Fruit fly (Drosophila melanogaster) whole organism, embryonic: ENCODE results near the gene CG44362.
A peak's percentile ranks its signal among the peaks of the same experiment; 100 is the strongest.

Experiments used
- Abd-B ChIP-seq: fragments of 200-800 bp; sonication (Bioruptor generic); optimal IDR thresholded peaks from 2 replicates; lab custom pipeline; 2018; ENCODE audit warnings: missing biosample characterization, mild to moderate bottlenecking, missing genetic modification characterization, moderate library complexity
- CG10267 ChIP-seq: fragments of 200-800 bp; sonication (Bioruptor generic); optimal IDR thresholded peaks from 2 replicates; lab custom pipeline; 2018; ENCODE audit warnings: missing biosample characterization, mild to moderate bottlenecking, missing genetic modification characterization, moderate library complexity
- CG10543 ChIP-seq: fragments of 200-800 bp; sonication (Bioruptor generic); optimal IDR thresholded peaks from 3 replicates; lab custom pipeline; 2017; ENCODE audit warnings: missing biosample characterization, mild to moderate bottlenecking, missing genetic modification characterization, moderate library complexity
- CG12769 ChIP-seq: fragments of 200-800 bp; sonication (Bioruptor generic); optimal IDR thresholded peaks from 2 replicates; lab custom pipeline; 2019; ENCODE audit warnings: missing biosample characterization, mild to moderate bottlenecking, missing genetic modification characterization, moderate library complexity
- CG15479 ChIP-seq: fragments of 200-800 bp; sonication (Bioruptor generic); optimal IDR thresholded peaks from 3 replicates; lab custom pipeline; 2019; ENCODE audit warnings: missing biosample characterization, mild to moderate bottlenecking, missing genetic modification characterization, moderate library complexity
- CG17328 ChIP-seq: fragments of 200-800 bp; sonication (Bioruptor generic); IDR thresholded peaks from 2 replicates; pipeline ENCODE4 v1.3.6; 2022; ENCODE audit warnings: missing biosample characterization, missing genetic modification characterization
- CG17802 ChIP-seq: fragments of 200-800 bp; sonication (Bioruptor generic); optimal IDR thresholded peaks from 2 replicates; lab custom pipeline; 2018; ENCODE audit warnings: missing biosample characterization, mild to moderate bottlenecking, missing genetic modification characterization, moderate library complexity
- CG17829 ChIP-seq: fragments of 200-800 bp; optimal IDR thresholded peaks from 2 replicates; lab custom pipeline; 2019; ENCODE audit warnings: missing biosample characterization, mild to moderate bottlenecking, missing genetic modification characterization, moderate library complexity
- CG30403 ChIP-seq: fragments of 200-800 bp; sonication (Bioruptor generic); optimal IDR thresholded peaks from 3 replicates; lab custom pipeline; 2016; ENCODE audit warnings: missing biosample characterization, missing genetic modification characterization
- CG3065 ChIP-seq: fragments of 200-800 bp; sonication (Bioruptor generic); optimal IDR thresholded peaks from 2 replicates; lab custom pipeline; 2016; ENCODE audit warnings: missing biosample characterization, missing genetic modification characterization
- CG31365 ChIP-seq: fragments of 200-800 bp; sonication (Bioruptor generic); optimal IDR thresholded peaks from 2 replicates; lab custom pipeline; 2018; ENCODE audit warnings: missing biosample characterization, mild to moderate bottlenecking, missing genetic modification characterization
- CG34376 ChIP-seq: fragments of 200-800 bp; sonication (Bioruptor generic); optimal IDR thresholded peaks from 2 replicates; lab custom pipeline; 2018; ENCODE audit warnings: missing biosample characterization, mild to moderate bottlenecking, missing genetic modification characterization
- CG3847 ChIP-seq: fragments of 200-800 bp; sonication (Bioruptor generic); IDR thresholded peaks from 2 replicates; pipeline ENCODE4 v1.3.6; 2022; ENCODE audit warnings: missing biosample characterization, missing genetic modification characterization
- CG3995 ChIP-seq: fragments of 200-800 bp; sonication (Bioruptor generic); optimal IDR thresholded peaks from 3 replicates; lab custom pipeline; 2016; ENCODE audit warnings: missing biosample characterization, missing genetic modification characterization
- CG4282 ChIP-seq: fragments of 200-800 bp; sonication (Bioruptor generic); optimal IDR thresholded peaks from 2 replicates; lab custom pipeline; 2016; ENCODE audit warnings: missing biosample characterization, missing genetic modification characterization
- CG43689 ChIP-seq: fragments of 200-800 bp; sonication (Bioruptor generic); IDR thresholded peaks from 2 replicates; pipeline ENCODE4 v1.3.6; 2022; ENCODE audit warnings: missing biosample characterization, missing genetic modification characterization
- CG4707 ChIP-seq: fragments of 200-800 bp; sonication (Bioruptor generic); optimal IDR thresholded peaks from 2 replicates; lab custom pipeline; 2018; ENCODE audit warnings: missing biosample characterization, mild to moderate bottlenecking, missing genetic modification characterization, moderate library complexity
- CG5953 ChIP-seq: fragments of 200-800 bp; sonication (Bioruptor generic); IDR thresholded peaks from 2 replicates; pipeline ENCODE4 v1.3.6; 2022; ENCODE audit warnings: missing biosample characterization, missing genetic modification characterization
- CG8089 ChIP-seq: fragments of 200-800 bp; sonication (Bioruptor generic); optimal IDR thresholded peaks from 3 replicates; lab custom pipeline; 2016; ENCODE audit warnings: missing biosample characterization, missing genetic modification characterization
- CG9215 ChIP-seq: fragments of 200-800 bp; sonication (Bioruptor generic); IDR thresholded peaks from 2 replicates; pipeline ENCODE4 v1.3.6; 2022; ENCODE audit warnings: missing biosample characterization, missing genetic modification characterization
- CG9932 ChIP-seq: fragments of 200-800 bp; sonication (Bioruptor generic); IDR thresholded peaks from 2 replicates; pipeline ENCODE4 v1.3.6; 2022; ENCODE audit warnings: missing biosample characterization, missing genetic modification characterization
- Ets97D ChIP-seq: fragments of 200-800 bp; sonication (Bioruptor generic); optimal IDR thresholded peaks from 3 replicates; lab custom pipeline; 2016; ENCODE audit warnings: missing biosample characterization, missing genetic modification characterization
- MESR4 ChIP-seq: fragments of 200-800 bp; sonication (Bioruptor generic); optimal IDR thresholded peaks from 2 replicates; lab custom pipeline; 2018; ENCODE audit warnings: missing biosample characterization, mild to moderate bottlenecking, missing genetic modification characterization, moderate library complexity
- NK7.1 ChIP-seq: fragments of 200-800 bp; sonication (Bioruptor generic); optimal IDR thresholded peaks from 3 replicates; lab custom pipeline; 2016; ENCODE audit warnings: missing biosample characterization, missing genetic modification characterization
- Nf-YA ChIP-seq: fragments of 200-800 bp; sonication (Bioruptor generic); IDR thresholded peaks from 2 replicates; pipeline ENCODE4 v1.3.6; 2022; ENCODE audit warnings: missing biosample characterization, missing genetic modification characterization
- TFAM ChIP-seq: fragments of 200-800 bp; sonication (Bioruptor generic); optimal IDR thresholded peaks from 2 replicates; lab custom pipeline; 2017; ENCODE audit warnings: missing biosample characterization, missing genetic modification characterization, inconsistent platforms
- Usf ChIP-seq: fragments of 200-800 bp; sonication (Bioruptor generic); optimal IDR thresholded peaks from 2 replicates; lab custom pipeline; 2017; ENCODE audit warnings: missing genotype, missing biosample characterization, missing genetic modification characterization
- Vsx1 ChIP-seq: fragments of 200-800 bp; sonication (Bioruptor generic); optimal IDR thresholded peaks from 2 replicates; lab custom pipeline; 2017; ENCODE audit warnings: missing biosample characterization, mild to moderate bottlenecking, missing genetic modification characterization, missing genetic modification reagents
- abd-A ChIP-seq: fragments of 200-800 bp; sonication (Bioruptor generic); optimal IDR thresholded peaks from 3 replicates; lab custom pipeline; 2019; ENCODE audit warnings: missing biosample characterization, mild to moderate bottlenecking, missing genetic modification characterization, moderate library complexity
- amos ChIP-seq: fragments of 200-800 bp; sonication (Bioruptor generic); IDR thresholded peaks from 2 replicates; pipeline ENCODE4 v1.3.6; 2022; ENCODE audit warnings: missing biosample characterization, missing genetic modification characterization; ENCODE audit not compliant: partially characterized antibody
- ap ChIP-seq: fragments of 200-800 bp; sonication (Bioruptor generic); IDR thresholded peaks from 2 replicates; pipeline ENCODE4 v1.3.6; 2022; ENCODE audit warnings: missing biosample characterization, missing genetic modification characterization
- btn ChIP-seq: fragments of 200-800 bp; sonication (Bioruptor generic); optimal IDR thresholded peaks from 2 replicates; lab custom pipeline; 2016; ENCODE audit warnings: missing biosample characterization, missing genetic modification characterization
- chn ChIP-seq: fragments of 200-800 bp; sonication (Bioruptor generic); optimal IDR thresholded peaks from 2 replicates; lab custom pipeline; 2016; ENCODE audit warnings: missing biosample characterization, missing genetic modification characterization
- exex ChIP-seq: fragments of 200-800 bp; sonication (Bioruptor generic); optimal IDR thresholded peaks from 4 replicates; lab custom pipeline; 2018; ENCODE audit warnings: missing biosample characterization, mild to moderate bottlenecking, missing genetic modification characterization, moderate library complexity
- ftz-f1 ChIP-seq: fragments of 200-800 bp; sonication (Bioruptor generic); optimal IDR thresholded peaks from 2 replicates; lab custom pipeline; 2016; ENCODE audit warnings: missing biosample characterization, missing genetic modification characterization
- gce ChIP-seq: fragments of 200-800 bp; sonication (Bioruptor generic); IDR thresholded peaks from 3 replicates; pipeline ENCODE4 v1.3.6; 2022; ENCODE audit warnings: missing biosample characterization, missing genetic modification characterization
- grn ChIP-seq: fragments of 200-800 bp; sonication (Bioruptor generic); optimal IDR thresholded peaks from 3 replicates; lab custom pipeline; 2017; ENCODE audit warnings: missing biosample characterization, missing genetic modification characterization
- ham ChIP-seq: fragments of 200-800 bp; sonication (Bioruptor generic); IDR thresholded peaks from 2 replicates; pipeline ENCODE4 v1.3.6; 2022; ENCODE audit warnings: missing biosample characterization, missing genetic modification characterization
- ind ChIP-seq: fragments of 200-800 bp; sonication (Bioruptor generic); optimal IDR thresholded peaks from 3 replicates; lab custom pipeline; 2016; ENCODE audit warnings: missing biosample characterization, missing genetic modification characterization
- nmo ChIP-seq: fragments of 200-800 bp; sonication (Bioruptor generic); optimal IDR thresholded peaks from 2 replicates; lab custom pipeline; 2018; ENCODE audit warnings: missing biosample characterization, mild to moderate bottlenecking, missing genetic modification characterization, moderate library complexity
- pan ChIP-seq, 4 experiments: fragments of >200 bp in 3 of 4; fragments of 200-800 bp in 1 of 4; sonication (Bioruptor generic) in 1 of 4; optimal IDR thresholded peaks in 3 of 4; IDR thresholded peaks in 1 of 4; 2 replicates each; pipeline versions ENCODE4 v1.3.6 to Lab custom; 2017 to 2022; ENCODE audit warnings: missing biosample characterization in 2 of 4, missing genetic modification characterization in 2 of 4, mixed read lengths in 1 of 4
- rib ChIP-seq: fragments of 200-800 bp; sonication (Bioruptor generic); IDR thresholded peaks from 2 replicates; pipeline ENCODE4 v1.3.6; 2022; ENCODE audit warnings: missing biosample characterization, missing genetic modification characterization
- salm ChIP-seq: fragments of 200-800 bp; sonication (Bioruptor generic); optimal IDR thresholded peaks from 2 replicates; lab custom pipeline; 2018; ENCODE audit warnings: missing biosample characterization, mild to moderate bottlenecking, missing genetic modification characterization
- sc ChIP-seq, 3 experiments: fragments of >200 bp in 2 of 3; fragments of 200-800 bp in 1 of 3; sonication (Bioruptor generic) in 1 of 3; optimal IDR thresholded peaks; 2 replicates in 2 of 3; 3 replicates in 1 of 3; lab custom pipeline; 2017; ENCODE audit warnings: mild to moderate bottlenecking in 1 of 3, missing biosample characterization in 1 of 3, missing genetic modification characterization in 1 of 3, missing genetic modification reagents in 1 of 3
- scrt ChIP-seq: fragments of 200-800 bp; sonication (Bioruptor generic); optimal IDR thresholded peaks from 2 replicates; lab custom pipeline; 2018; ENCODE audit warnings: missing biosample characterization, mild to moderate bottlenecking, missing genetic modification characterization, moderate library complexity
- sima ChIP-seq: fragments of 200-800 bp; sonication (Bioruptor generic); optimal IDR thresholded peaks from 2 replicates; lab custom pipeline; 2016; ENCODE audit warnings: missing biosample characterization, missing genetic modification characterization
- sqz ChIP-seq: fragments of 200-800 bp; sonication (Bioruptor generic); optimal IDR thresholded peaks from 3 replicates; lab custom pipeline; 2018; ENCODE audit warnings: missing biosample characterization, mild to moderate bottlenecking, missing genetic modification characterization
- tio ChIP-seq: fragments of 200-800 bp; sonication (Bioruptor generic); optimal IDR thresholded peaks from 2 replicates; lab custom pipeline; 2017; ENCODE audit warnings: missing biosample characterization, missing genetic modification characterization, inconsistent platforms
- tna ChIP-seq: fragments of 200-800 bp; sonication (Bioruptor generic); IDR thresholded peaks from 2 replicates; pipeline ENCODE4 v1.3.6; 2022; ENCODE audit warnings: missing biosample characterization, missing genetic modification characterization; ENCODE audit not compliant: partially characterized antibody

CG44362 gene

dm6 chr3L:11388964-11389625, 8.2 kb upstream of the CG44362 start (continued):
- TF ChIP-seq grn (GFP tag; lab: Kevin White, UChicago), result no peak
- TF ChIP-seq CG31365 (tag; lab: Kevin White, UChicago), result no peak
- TF ChIP-seq tna (GFP tag; lab: Robert Waterston, UW), result no peak
- TF ChIP-seq CG17328, result no peak; the same call in 1 of the 2 replicates
- no peak for TF ChIP-seq abd-A (tag; lab: Kevin White, UChicago)
- no peak for TF ChIP-seq CG34376
- no peak for TF ChIP-seq CG8089
- peak; percentile 50 for TF ChIP-seq CG17829
- TF ChIP-seq chn, result no peak
- TF ChIP-seq NK7.1, result no peak
- TF ChIP-seq CG9215 (GFP tag; lab: Robert Waterston, UW), result peak; percentile 30; the same call in 1 of the 2 replicates
- TF ChIP-seq Ets97D (GFP tag; lab: Kevin White, UChicago), result no peak
- peak; percentile 34 for TF ChIP-seq tio (GFP tag; lab: Kevin White, UChicago)
- no peak for TF ChIP-seq sc (optimal IDR thresholded peaks at IDR 0.05; lab: Kevin White, UChicago)
- peak; percentile 19 for TF ChIP-seq sc (GFP tag; optimal IDR thresholded peaks at IDR 0.05; lab: Kevin White, UChicago)
- TF ChIP-seq scrt (GFP tag; lab: Kevin White, UChicago), result no peak
- TF ChIP-seq amos (GFP tag; lab: Robert Waterston, UW), result no peak
- TF ChIP-seq ftz-f1, result no peak
- no peak for TF ChIP-seq btn (GFP tag; lab: Kevin White, UChicago)
- peak; percentile 3 for TF ChIP-seq ind (GFP tag; lab: Kevin White, UChicago)
- TF ChIP-seq CG43689 (GFP tag; lab: Robert Waterston, UW), result no peak
- TF ChIP-seq sima (GFP tag; lab: Kevin White, UChicago), result no peak
- TF ChIP-seq Nf-YA (GFP tag; lab: Robert Waterston, UW), result no peak
- TF ChIP-seq CG3847, result peak; percentile 31; the same call in 1 of the 2 replicates
- no peak for TF ChIP-seq CG4282 (GFP tag; lab: Kevin White, UChicago)
- TF ChIP-seq salm (tag; lab: Kevin White, UChicago), result peak; percentile 0
- TF ChIP-seq CG30403 (GFP tag; lab: Kevin White, UChicago), result peak; percentile 37
- TF ChIP-seq Usf (GFP tag; lab: Kevin White, UChicago), result no peak
- TF ChIP-seq Abd-B (GFP tag; lab: Kevin White, UChicago), result peak; percentile 17
- TF ChIP-seq CG3065 (GFP tag; lab: Kevin White, UChicago), result no peak
- peak; percentile 67 for TF ChIP-seq nmo (GFP tag; lab: Kevin White, UChicago)
- peak; percentile 33 for TF ChIP-seq CG10267 (tag; lab: Kevin White, UChicago)
- TF ChIP-seq CG12769 (tag; lab: Kevin White, UChicago), result no peak
- TF ChIP-seq CG10543 (GFP tag; lab: Kevin White, UChicago), result no peak
- no peak for TF ChIP-seq CG4707
- no peak for TF ChIP-seq CG15479 (GFP tag; lab: Kevin White, UChicago)
- TF ChIP-seq sqz (GFP tag; lab: Kevin White, UChicago), result no peak
- TF ChIP-seq ham (GFP tag; lab: Robert Waterston, UW), result no peak
- no peak for TF ChIP-seq TFAM
- no peak for TF ChIP-seq rib (GFP tag; lab: Robert Waterston, UW)
- no peak for TF ChIP-seq pan (optimal IDR thresholded peaks at IDR 0.05; lab: Kevin White, UChicago)
- TF ChIP-seq pan (GFP tag; optimal IDR thresholded peaks at IDR 0.05 in 1 of 2, IDR thresholded peaks at IDR 0.05 in 1 of 2), result peak in 1 of 2 experiments; percentile 46
- no peak for TF ChIP-seq ap (GFP tag; lab: Robert Waterston, UW)
- no peak for TF ChIP-seq CG3995 (GFP tag; lab: Kevin White, UChicago)
- TF ChIP-seq CG5953 (GFP tag; lab: Robert Waterston, UW), result no peak
- no peak for TF ChIP-seq gce (GFP tag; lab: Robert Waterston, UW)
- no peak for TF ChIP-seq MESR4
- TF ChIP-seq exex (tag; lab: Kevin White, UChicago), result no peak
- TF ChIP-seq CG17802, result no peak
- no peak for TF ChIP-seq CG9932 (GFP tag; lab: Robert Waterston, UW)
- TF ChIP-seq Vsx1 (GFP tag; lab: Kevin White, UChicago), result no peak
